Fruit fly (Drosophila melanogaster): Measurements from ENCODE around the gene tsg.

Gene tsg

dm6 chrX:11984987-11985386 lies 3.8 kb downstream of the tsg start, which contains the start of gene cac:
Gene cac, minus strand, starts transcription at chrX:11985087.
- TF ChIP-seq ATbp (GFP tag; optimal IDR thresholded peaks at IDR 0.05) (no peak), ranshi (GFP tag; IDR thresholded peaks at IDR 0.05) (no peak), Gug (GFP tag; IDR thresholded peaks at IDR 0.05) (no peak), pum (GFP tag; optimal IDR thresholded peaks at IDR 0.05) (no peak), al (GFP tag; IDR thresholded peaks at IDR 0.05) (no peak)

- TF ChIP-seq Optix (GFP tag; IDR thresholded peaks at IDR 0.05): no peak
- no peak for TF ChIP-seq Dad (GFP tag; optimal IDR thresholded peaks at IDR 0.05)
- no peak for TF ChIP-seq fd102C (GFP tag; optimal IDR thresholded peaks at IDR 0.05)
- no peak for TF ChIP-seq CG6654 (GFP tag; optimal IDR thresholded peaks at IDR 0.05)
- TF ChIP-seq kay (GFP tag; optimal IDR thresholded peaks at IDR 0.05): no peak
- no peak for TF ChIP-seq psq (GFP tag; optimal IDR thresholded peaks at IDR 0.05)
- no peak for TF ChIP-seq Abd-B (GFP tag; optimal IDR thresholded peaks at IDR 0.05)
- no peak for TF ChIP-seq hkb (optimal IDR thresholded peaks at IDR 0.05)
- no peak for TF ChIP-seq hkb (GFP tag; IDR thresholded peaks at IDR 0.05)
- TF ChIP-seq Ets65A (GFP tag): peak; percentile 22
- TF ChIP-seq CG17912 (GFP tag; optimal IDR thresholded peaks at IDR 0.05): no peak
- TF ChIP-seq CG14710 (tag; optimal IDR thresholded peaks at IDR 0.05): peak; percentile 82
- no peak for TF ChIP-seq CG33557 (GFP tag; optimal IDR thresholded peaks at IDR 0.05)
- TF ChIP-seq Sox100B (GFP tag; optimal IDR thresholded peaks at IDR 0.05): no peak
- peak; percentile 97 for TF ChIP-seq ewg (GFP tag; optimal IDR thresholded peaks at IDR 0.05)
- peak; percentile 25 for TF ChIP-seq pzg (GFP tag; optimal IDR thresholded peaks at IDR 0.05)
- TF ChIP-seq Mrtf (GFP tag; IDR thresholded peaks at IDR 0.05): no peak
- TF ChIP-seq Myb (GFP tag; optimal IDR thresholded peaks at IDR 0.05): no peak
These were observed 4.9 kb downstream of the tsg start for dm6 chrX:11983838-11984237.
